Worm (Caenorhabditis elegans) whole organism, early embryonic: ENCODE results near the gene K08D8.2.

Experiments used
- B0310.2 ChIP-seq: sonication (generic microtip); optimal IDR thresholded peaks from 2 replicates; lab custom pipeline; 2016; ENCODE audit warnings: mild to moderate bottlenecking, missing genetic modification characterization, missing compliant biosample characterization
- F13C5.2 ChIP-seq: sonication (generic microtip); optimal IDR thresholded peaks from 2 replicates; lab custom pipeline; 2017; ENCODE audit warnings: mild to moderate bottlenecking, missing genetic modification characterization, inconsistent platforms, missing compliant biosample characterization
- aly-1 ChIP-seq: sonication (generic microtip); optimal IDR thresholded peaks from 2 replicates; lab custom pipeline; 2016; ENCODE audit warnings: missing genetic modification characterization, missing compliant biosample characterization
- ama-1 ChIP-seq: fragments of 150-350 bp; optimal IDR thresholded peaks from 2 replicates; lab custom pipeline; 2014
- ceh-13 ChIP-seq: fragments of 200-800 bp; sonication (Bioruptor generic); optimal IDR thresholded peaks from 2 replicates; lab custom pipeline; 2018; ENCODE audit warnings: mild to moderate bottlenecking, missing genetic modification characterization, missing compliant biosample characterization
- ceh-36 ChIP-seq: sonication (generic microtip); optimal IDR thresholded peaks from 2 replicates; lab custom pipeline; 2016; ENCODE audit warnings: missing genetic modification characterization, inconsistent platforms, missing compliant biosample characterization
- ets-7 ChIP-seq: sonication (generic microtip); optimal IDR thresholded peaks from 2 replicates; lab custom pipeline; 2016; ENCODE audit warnings: missing genotype, missing genetic modification characterization, missing compliant biosample characterization
- flt-1 ChIP-seq: fragments of 200-800 bp; sonication (Bioruptor generic); IDR thresholded peaks from 2 replicates; pipeline ENCODE4 v1.3.6; 2022; ENCODE audit warnings: missing genetic modification characterization, missing compliant biosample characterization
- hmbx-1 ChIP-seq: sonication (generic microtip); optimal IDR thresholded peaks from 2 replicates; lab custom pipeline; 2016; ENCODE audit warnings: mild to moderate bottlenecking, missing genetic modification characterization, missing compliant biosample characterization
- hmg-4 ChIP-seq: fragments of 200-800 bp; sonication (Bioruptor generic); optimal IDR thresholded peaks from 2 replicates; lab custom pipeline; 2018; ENCODE audit warnings: mild to moderate bottlenecking, missing genetic modification characterization, missing compliant biosample characterization
- hnd-1 ChIP-seq: sonication (generic microtip); optimal IDR thresholded peaks from 2 replicates; lab custom pipeline; 2016; ENCODE audit warnings: missing genetic modification characterization, missing compliant biosample characterization
- pes-1 ChIP-seq: fragments of 200-800 bp; sonication (Bioruptor generic); IDR thresholded peaks from 2 replicates; pipeline ENCODE4 v1.3.6; 2022; ENCODE audit warnings: missing genetic modification reagents, missing genetic modification characterization, missing compliant biosample characterization
- scrt-1 ChIP-seq: fragments of 200-800 bp; sonication (Bioruptor generic); IDR thresholded peaks from 2 replicates; pipeline ENCODE4 v1.3.6; 2022; ENCODE audit warnings: missing genetic modification characterization, missing compliant biosample characterization
- sea-1 ChIP-seq: fragments of 200-800 bp; sonication (Bioruptor generic); conservative IDR thresholded peaks from 2 replicates; pipeline ENCODE4 v1.3.6; 2022; ENCODE audit warnings: missing genetic modification characterization, missing compliant biosample characterization
- tbx-11 ChIP-seq: fragments of 200-800 bp; sonication (Bioruptor generic); IDR thresholded peaks from 2 replicates; pipeline ENCODE4 v1.3.6; 2022; ENCODE audit warnings: missing genetic modification characterization, missing compliant biosample characterization
- tbx-37 ChIP-seq: fragments of 200-800 bp; sonication (Bioruptor generic); conservative IDR thresholded peaks from 2 replicates; pipeline ENCODE4 v1.3.6; 2022; ENCODE audit warnings: missing genetic modification reagents, missing genetic modification characterization, missing compliant biosample characterization
- tra-4 ChIP-seq: sonication (generic microtip); optimal IDR thresholded peaks from 2 replicates; lab custom pipeline; 2017; ENCODE audit warnings: missing genetic modification characterization, missing compliant biosample characterization

Gene K08D8.2

ce11 chrIV:12891080-12891479, 11.8 kb upstream of the K08D8.2 start:
- TF ChIP-seq hmbx-1 = no peak
- no peak for TF ChIP-seq flt-1 (GFP tag; lab: Robert Waterston, UW)
- no peak for TF ChIP-seq hnd-1 (tag; lab: Kevin White, UChicago)
- TF ChIP-seq B0310.2 (tag; lab: Kevin White, UChicago) = no peak
- no peak for TF ChIP-seq pes-1 (GFP tag; lab: Robert Waterston, UW)
- TF ChIP-seq sea-1 (GFP tag; lab: Robert Waterston, UW) = no peak
- TF ChIP-seq aly-1 (tag; lab: Kevin White, UChicago) = no peak
- TF ChIP-seq scrt-1 = no peak
- TF ChIP-seq F13C5.2 (tag; lab: Kevin White, UChicago) = no peak
- TF ChIP-seq hmg-4 (GFP tag; lab: Kevin White, UChicago) = no peak
- no peak for TF ChIP-seq ceh-36
- no peak for TF ChIP-seq tbx-11
- TF ChIP-seq ets-7 (tag; lab: Kevin White, UChicago) = no peak
- TF ChIP-seq tbx-37 = no peak
- no peak for TF ChIP-seq ceh-13
- no peak for TF ChIP-seq ama-1
- no peak for TF ChIP-seq tra-4 (tag; lab: Kevin White, UChicago)

ce11 chrIV:12892194-12892593, 10.7 kb upstream of the K08D8.2 start, which contains the start of gene K08D8.1:
Gene K08D8.1, plus strand, starts transcription at chrIV:12892494.
- no peak for TF ChIP-seq flt-1 (GFP tag; lab: Robert Waterston, UW)
- no peak for TF ChIP-seq hnd-1 (tag; lab: Kevin White, UChicago)
- TF ChIP-seq hmbx-1 = no peak
- no peak for TF ChIP-seq sea-1 (GFP tag; lab: Robert Waterston, UW)
- TF ChIP-seq pes-1 (GFP tag; lab: Robert Waterston, UW) = no peak
- TF ChIP-seq ama-1 = no peak
- TF ChIP-seq aly-1 (tag; lab: Kevin White, UChicago) = no peak
- TF ChIP-seq ets-7 (tag; lab: Kevin White, UChicago) = no peak
- no peak for TF ChIP-seq ceh-36
- TF ChIP-seq hmg-4 (GFP tag; lab: Kevin White, UChicago) = no peak
- TF ChIP-seq F13C5.2 (tag; lab: Kevin White, UChicago) = no peak
- TF ChIP-seq ceh-13 = no peak
- no peak for TF ChIP-seq tbx-11
- no peak for TF ChIP-seq B0310.2 (tag; lab: Kevin White, UChicago)
- TF ChIP-seq tbx-37 = no peak
- TF ChIP-seq tra-4 (tag; lab: Kevin White, UChicago) = no peak
- no peak for TF ChIP-seq scrt-1

ce11 chrIV:12893166-12893565, 9.7 kb upstream of the K08D8.2 start, which contains the start of gene K08D8.12:
Gene K08D8.12, plus strand, starts transcription at chrIV:12893466.
- no peak for TF ChIP-seq ets-7 (tag; lab: Kevin White, UChicago)
- no peak for TF ChIP-seq pes-1 (GFP tag; lab: Robert Waterston, UW)
- no peak for TF ChIP-seq tra-4 (tag; lab: Kevin White, UChicago)
- no peak for TF ChIP-seq aly-1 (tag; lab: Kevin White, UChicago)
- TF ChIP-seq hmbx-1 = no peak
- TF ChIP-seq B0310.2 (tag; lab: Kevin White, UChicago) = no peak
- TF ChIP-seq ama-1 = no peak
- no peak for TF ChIP-seq ceh-36
- TF ChIP-seq F13C5.2 (tag; lab: Kevin White, UChicago) = no peak
- TF ChIP-seq scrt-1 = no peak
- TF ChIP-seq ceh-13 = no peak
- no peak for TF ChIP-seq flt-1 (GFP tag; lab: Robert Waterston, UW)
- no peak for TF ChIP-seq hnd-1 (tag; lab: Kevin White, UChicago)

- TF ChIP-seq hmg-4 (GFP tag; lab: Kevin White, UChicago) (no peak), hnd-1 (tag; lab: Kevin White, UChicago) (no peak)
Observed at ce11 chrIV:12894996-12895395, 7.9 kb upstream of the K08D8.2 start, which contains the start of gene K08D8.11. Gene K08D8.11, plus strand, starts transcription at chrIV:12895296.

ce11 chrIV:12896371-12896882, 6.4 kb upstream of the K08D8.2 start, which contains the start of gene K08D8.7:
Gene K08D8.7, plus strand, starts transcription at chrIV:12896832.
- TF ChIP-seq ceh-13 (no peak), ceh-36 (no peak), scrt-1 (no peak), hnd-1 (tag; lab: Kevin White, UChicago) (no peak), F13C5.2 (tag; lab: Kevin White, UChicago) (no peak), flt-1 (GFP tag; lab: Robert Waterston, UW) (no peak), B0310.2 (tag; lab: Kevin White, UChicago) (no peak), sea-1 (GFP tag; lab: Robert Waterston, UW) (no peak), tra-4 (tag; lab: Kevin White, UChicago) (no peak), aly-1 (tag; lab: Kevin White, UChicago) (no peak), hmg-4 (GFP tag; lab: Kevin White, UChicago) (no peak), ets-7 (tag; lab: Kevin White, UChicago) (no peak), pes-1 (GFP tag; lab: Robert Waterston, UW) (no peak), tbx-11 (no peak), ama-1 (no peak), hmbx-1 (no peak), tbx-37 (no peak)

ce11 chrIV:12897146-12897545, 5.7 kb upstream of the K08D8.2 start:
- TF ChIP-seq flt-1 (GFP tag; lab: Robert Waterston, UW) = no peak
- TF ChIP-seq ama-1 = no peak
- no peak for TF ChIP-seq hmg-4 (GFP tag; lab: Kevin White, UChicago)
- TF ChIP-seq hmbx-1 = no peak
- no peak for TF ChIP-seq aly-1 (tag; lab: Kevin White, UChicago)
- no peak for TF ChIP-seq tra-4 (tag; lab: Kevin White, UChicago)
- no peak for TF ChIP-seq tbx-11
- no peak for TF ChIP-seq B0310.2 (tag; lab: Kevin White, UChicago)
- TF ChIP-seq ets-7 (tag; lab: Kevin White, UChicago) = no peak
- TF ChIP-seq F13C5.2 (tag; lab: Kevin White, UChicago) = no peak
- TF ChIP-seq scrt-1 = no peak
- TF ChIP-seq hnd-1 (tag; lab: Kevin White, UChicago) = no peak
- TF ChIP-seq ceh-36 = no peak
- no peak for TF ChIP-seq tbx-37
- TF ChIP-seq ceh-13 = no peak
- no peak for TF ChIP-seq pes-1 (GFP tag; lab: Robert Waterston, UW)
- no peak for TF ChIP-seq sea-1 (GFP tag; lab: Robert Waterston, UW)

ce11 chrIV:12898823-12899222, 4.0 kb upstream of the K08D8.2 start:
- TF ChIP-seq tbx-11 (no peak), ets-7 (tag; lab: Kevin White, UChicago) (no peak), scrt-1 (no peak), sea-1 (GFP tag; lab: Robert Waterston, UW) (no peak), ceh-36 (no peak), hnd-1 (tag; lab: Kevin White, UChicago) (no peak), B0310.2 (tag; lab: Kevin White, UChicago) (no peak), ama-1 (no peak), pes-1 (GFP tag; lab: Robert Waterston, UW) (no peak), F13C5.2 (tag; lab: Kevin White, UChicago) (no peak), ceh-13 (no peak), flt-1 (GFP tag; lab: Robert Waterston, UW) (no peak), hmg-4 (GFP tag; lab: Kevin White, UChicago) (no peak), hmbx-1 (no peak), aly-1 (tag; lab: Kevin White, UChicago) (no peak), tbx-37 (no peak), tra-4 (tag; lab: Kevin White, UChicago) (no peak)
